Worm (Caenorhabditis elegans) whole organism, young adult: ENCODE measurements around the gene nhr-246.

Experiments
- hmg-1.2 ChIP-seq: fragments of 200-800 bp; sonication (Bioruptor generic); IDR thresholded peaks from 2 replicates; pipeline ENCODE4 v1.3.6; 2022; ENCODE audit warnings: missing genetic modification reagents, missing genetic modification characterization, missing compliant biosample characterization
- lin-40 ChIP-seq: sonication (generic microtip); optimal IDR thresholded peaks from 2 replicates; lab custom pipeline; 2016; ENCODE audit warnings: missing genetic modification characterization, mild to moderate bottlenecking, missing compliant biosample characterization, missing genotype, missing genetic modification reagents

The nhr-246 gene

ce11 chrV:15361412-15361811 lies 45.1 kb downstream of the nhr-246 start, which contains the start of gene ech-1.1:
Gene ech-1.1, minus strand, starts transcription at chrV:15361512.
- 0 out of 2 replicates have a peak, but pooled peaks have one; percentile 45 for TF ChIP-seq hmg-1.2 (GFP tag; lab: Robert Waterston, UW)

- no peak for TF ChIP-seq lin-40
- TF ChIP-seq, all 124 proteins: peak for 0
Measured at ce11 chrV:15367770-15368169, 51.5 kb downstream of the nhr-246 start.
